Fruit fly (Drosophila melanogaster): Measurements from ENCODE around the gene CG33644.

The CG33644 gene

dm6 chr2L:13530774-13531173 is 1.1 kb upstream of the CG33644 start, which contains the start of gene CG33643:
Gene CG33643, plus strand, starts transcription at chr2L:13531074.
- TF ChIP-seq h (GFP tag; optimal IDR thresholded peaks at IDR 0.05) (no peak), dmrt93B (GFP tag; optimal IDR thresholded peaks at IDR 0.05) (no peak), Mio (GFP tag; optimal IDR thresholded peaks at IDR 0.05) (no peak), GATAd (GFP tag; optimal IDR thresholded peaks at IDR 0.05) (no peak), CG9705 (GFP tag; optimal IDR thresholded peaks at IDR 0.05) (no peak), dl (GFP tag; optimal IDR thresholded peaks at IDR 0.05; ENCODE audit: insufficient read depth in 1 of 2, partially characterized antibody in 2 of 2) (no peak), HLH106 (tag; optimal IDR thresholded peaks at IDR 0.05) (no peak), psq (GFP tag; optimal IDR thresholded peaks at IDR 0.05) (no peak)

- TF ChIP-seq jim (GFP tag; optimal IDR thresholded peaks at IDR 0.05) (no peak), dsf (GFP tag; optimal IDR thresholded peaks at IDR 0.05; ENCODE audit: borderline replicate concordance) (no peak), Sp1 (GFP tag; optimal IDR thresholded peaks at IDR 0.05) (no peak), Jra (GFP tag; optimal IDR thresholded peaks at IDR 0.05) (no peak), N (GFP tag; optimal IDR thresholded peaks at IDR 0.05) (no peak), GATAd (GFP tag; optimal IDR thresholded peaks at IDR 0.05) (no peak), Rel (GFP tag; optimal IDR thresholded peaks at IDR 0.05) (no peak), Rel (tag; optimal IDR thresholded peaks at IDR 0.05) (no peak), br (GFP tag; optimal IDR thresholded peaks at IDR 0.05) (no peak), Dif (GFP tag; optimal IDR thresholded peaks at IDR 0.05; ENCODE audit: partially characterized antibody) (no peak), usp (GFP tag; optimal IDR thresholded peaks at IDR 0.05) (no peak)
Measured at dm6 chr2L:13532524-13532923, 639 bp downstream of the CG33644 start, which contains the start of gene CG33645. Gene CG33645, plus strand, starts transcription at chr2L:13532824.

- TF ChIP-seq fru (GFP tag; optimal IDR thresholded peaks at IDR 0.05) = no peak
- no peak for TF ChIP-seq CrebA (GFP tag; optimal IDR thresholded peaks at IDR 0.05; ENCODE audit: borderline replicate concordance)
- no peak for TF ChIP-seq Rel (GFP tag; optimal IDR thresholded peaks at IDR 0.05)
- no peak for TF ChIP-seq Rel (tag; optimal IDR thresholded peaks at IDR 0.05)
- no peak for TF ChIP-seq Hr83 (GFP tag; optimal IDR thresholded peaks at IDR 0.05; ENCODE audit: poor library complexity, severe bottlenecking)
Measured at dm6 chr2L:13535678-13536077, 3.8 kb downstream of the CG33644 start, which contains the start of gene CG15638. Gene CG15638, minus strand, starts transcription at chr2L:13535778.

- TF ChIP-seq Abd-B (GFP tag; optimal IDR thresholded peaks at IDR 0.05) = no peak
- no peak for TF ChIP-seq dmrt93B (GFP tag; optimal IDR thresholded peaks at IDR 0.05)
- TF ChIP-seq OdsH (GFP tag; optimal IDR thresholded peaks at IDR 0.05) = no peak
- TF ChIP-seq Dfd (GFP tag; optimal IDR thresholded peaks at IDR 0.05) = no peak
- no peak for TF ChIP-seq ey (GFP tag; optimal IDR thresholded peaks at IDR 0.05)
- no peak for TF ChIP-seq tai (GFP tag; optimal IDR thresholded peaks at IDR 0.05)
- TF ChIP-seq psq (GFP tag; optimal IDR thresholded peaks at IDR 0.05) = no peak
- no peak for TF ChIP-seq Jra (GFP tag; optimal IDR thresholded peaks at IDR 0.05)
- TF ChIP-seq N (GFP tag; optimal IDR thresholded peaks at IDR 0.05) = no peak
- TF ChIP-seq pan (optimal IDR thresholded peaks at IDR 0.05) = no peak
- no peak for TF ChIP-seq sage (GFP tag; optimal IDR thresholded peaks at IDR 0.05)
- TF ChIP-seq br (GFP tag; optimal IDR thresholded peaks at IDR 0.05) = no peak
- no peak for TF ChIP-seq rgr (GFP tag; optimal IDR thresholded peaks at IDR 0.05)
- TF ChIP-seq lola (GFP tag; optimal IDR thresholded peaks at IDR 0.05) = no peak
- no peak for TF ChIP-seq GATAd (GFP tag; optimal IDR thresholded peaks at IDR 0.05)
- no peak for TF ChIP-seq Mio (GFP tag; optimal IDR thresholded peaks at IDR 0.05)
- TF ChIP-seq sv (GFP tag; optimal IDR thresholded peaks at IDR 0.05) = no peak
Measured at dm6 chr2L:13540704-13541103, 8.8 kb downstream of the CG33644 start, which contains the start of gene CG16852. Gene CG16852, plus strand, starts transcription at chr2L:13540751.

- no peak for TF ChIP-seq N (GFP tag; optimal IDR thresholded peaks at IDR 0.05)
- no peak for TF ChIP-seq CrebA (GFP tag; optimal IDR thresholded peaks at IDR 0.05; ENCODE audit: borderline replicate concordance)
- no peak for TF ChIP-seq Dfd (GFP tag; optimal IDR thresholded peaks at IDR 0.05)
- no peak for TF ChIP-seq woc (GFP tag; optimal IDR thresholded peaks at IDR 0.05)
- no peak for TF ChIP-seq Vsx2 (GFP tag; optimal IDR thresholded peaks at IDR 0.05; ENCODE audit: partially characterized antibody)
- no peak for TF ChIP-seq CG32264 (GFP tag; optimal IDR thresholded peaks at IDR 0.05)
- no peak for TF ChIP-seq pan (optimal IDR thresholded peaks at IDR 0.05)
- no peak for TF ChIP-seq usp (GFP tag; optimal IDR thresholded peaks at IDR 0.05)
- no peak for TF ChIP-seq fru (GFP tag; optimal IDR thresholded peaks at IDR 0.05)
- no peak for TF ChIP-seq rgr (GFP tag; optimal IDR thresholded peaks at IDR 0.05)
- TF ChIP-seq h (GFP tag; optimal IDR thresholded peaks at IDR 0.05) = no peak
Measured at dm6 chr2L:13541968-13542367, 10.1 kb downstream of the CG33644 start, which contains the start of gene CG16853. Gene CG16853, plus strand, starts transcription at chr2L:13542268.

Data from whole organism, wandering third instar larva.